Fruit fly (Drosophila melanogaster) whole organism, embryonic: ENCODE measurements around the gene scpr-B.

Experiments
- Adf1 ChIP-seq: fragments of 200-800 bp; sonication (Bioruptor generic); IDR thresholded peaks from 2 replicates; pipeline ENCODE4 v1.3.6; 2022; ENCODE audit warnings: missing biosample characterization, missing genetic modification characterization
- BEAF-32 ChIP-seq: fragments of 200-800 bp; sonication (Bioruptor generic); optimal IDR thresholded peaks from 3 replicates; lab custom pipeline; 2017; ENCODE audit warnings: missing biosample characterization, missing genetic modification characterization, mild to moderate bottlenecking, moderate library complexity, missing genetic modification reagents
- Bdp1 ChIP-seq: fragments of 200-800 bp; sonication (Bioruptor generic); optimal IDR thresholded peaks from 3 replicates; lab custom pipeline; 2016; ENCODE audit warnings: missing biosample characterization, missing genetic modification characterization
- C15 ChIP-seq: fragments of 200-800 bp; sonication (Bioruptor generic); IDR thresholded peaks from 3 replicates; pipeline ENCODE4 v1.3.6; 2022; ENCODE audit warnings: missing biosample characterization, missing genetic modification characterization
- CG10654 ChIP-seq: fragments of 200-800 bp; sonication (Bioruptor generic); optimal IDR thresholded peaks from 2 replicates; lab custom pipeline; 2016; ENCODE audit warnings: missing biosample characterization, missing genetic modification characterization
- CG11398 ChIP-seq: fragments of 200-800 bp; sonication (Bioruptor generic); optimal IDR thresholded peaks from 2 replicates; lab custom pipeline; 2016; ENCODE audit warnings: missing biosample characterization, missing genetic modification characterization
- CG11723 ChIP-seq: fragments of 200-800 bp; sonication (Bioruptor generic); optimal IDR thresholded peaks from 2 replicates; lab custom pipeline; 2017; ENCODE audit warnings: missing biosample characterization, mild to moderate bottlenecking, missing genetic modification characterization
- CG12299 ChIP-seq: fragments of 200-800 bp; sonication (Bioruptor generic); optimal IDR thresholded peaks from 2 replicates; lab custom pipeline; 2018; ENCODE audit warnings: missing biosample characterization, mild to moderate bottlenecking, missing genetic modification characterization
- CG12942 ChIP-seq: fragments of 200-800 bp; sonication (Bioruptor generic); optimal IDR thresholded peaks from 3 replicates; lab custom pipeline; 2016; ENCODE audit warnings: missing biosample characterization, missing genetic modification characterization
- CG14441 ChIP-seq: fragments of 200-800 bp; sonication (Bioruptor generic); IDR thresholded peaks from 2 replicates; pipeline ENCODE4 v1.3.6; 2022; ENCODE audit warnings: missing biosample characterization, missing genetic modification characterization
- CG17568 ChIP-seq: fragments of 200-800 bp; sonication (Bioruptor generic); optimal IDR thresholded peaks from 2 replicates; lab custom pipeline; 2018; ENCODE audit warnings: missing biosample characterization, mild to moderate bottlenecking, missing genetic modification characterization, moderate library complexity
- CG17912 ChIP-seq: fragments of 200-800 bp; sonication (Bioruptor generic); optimal IDR thresholded peaks from 2 replicates; lab custom pipeline; 2018; ENCODE audit warnings: missing biosample characterization, mild to moderate bottlenecking, missing genetic modification characterization
- CG2875 ChIP-seq: fragments of 200-800 bp; sonication (Bioruptor generic); optimal IDR thresholded peaks from 2 replicates; lab custom pipeline; 2017; ENCODE audit warnings: missing biosample characterization, mild to moderate bottlenecking, missing genetic modification characterization, missing genetic modification reagents
- CG3281 ChIP-seq: fragments of 200-800 bp; sonication (Bioruptor generic); optimal IDR thresholded peaks from 3 replicates; lab custom pipeline; 2017; ENCODE audit warnings: missing biosample characterization, mild to moderate bottlenecking, missing genetic modification characterization
- CG5180 ChIP-seq: fragments of 200-800 bp; sonication (Bioruptor generic); optimal IDR thresholded peaks from 3 replicates; lab custom pipeline; 2017; ENCODE audit warnings: missing biosample characterization, missing genetic modification characterization, mild to moderate bottlenecking, moderate library complexity, missing genetic modification reagents
- CG6175 ChIP-seq: fragments of 200-800 bp; sonication (Bioruptor generic); IDR thresholded peaks from 3 replicates; pipeline ENCODE4 v1.3.6; 2022; ENCODE audit warnings: missing biosample characterization, missing genetic modification characterization
- CG7556 ChIP-seq: fragments of 200-800 bp; sonication (Bioruptor generic); optimal IDR thresholded peaks from 2 replicates; lab custom pipeline; 2017; ENCODE audit warnings: missing biosample characterization, mild to moderate bottlenecking, missing genetic modification characterization
- CG7786 ChIP-seq: fragments of 200-800 bp; sonication (Bioruptor generic); optimal IDR thresholded peaks from 2 replicates; lab custom pipeline; 2016; ENCODE audit warnings: missing biosample characterization, missing genetic modification characterization
- Dbx ChIP-seq: fragments of 200-800 bp; sonication (Bioruptor generic); IDR thresholded peaks from 3 replicates; pipeline ENCODE4 v1.3.6; 2022; ENCODE audit warnings: missing biosample characterization, missing genetic modification characterization
- Dfd ChIP-seq, 2 experiments: fragments of >200 bp; optimal IDR thresholded peaks; 2 replicates each; lab custom pipeline; 2017; ENCODE audit warnings: missing biosample characterization in 2 of 2, missing genetic modification characterization in 2 of 2
- Drgx ChIP-seq: fragments of 200-800 bp; sonication (Bioruptor generic); IDR thresholded peaks from 2 replicates; pipeline ENCODE4 v1.3.6; 2022; ENCODE audit warnings: missing biosample characterization, missing genetic modification characterization
- E2f2 ChIP-seq: fragments of 200-800 bp; sonication (Bioruptor generic); IDR thresholded peaks from 2 replicates; pipeline ENCODE4 v1.3.6; 2022; ENCODE audit warnings: missing biosample characterization, missing genetic modification characterization
- Elba2 ChIP-seq: fragments of 200-800 bp; sonication (Bioruptor generic); optimal IDR thresholded peaks from 3 replicates; lab custom pipeline; 2016; ENCODE audit warnings: missing biosample characterization, missing genetic modification characterization
- H2.0 ChIP-seq: fragments of 200-800 bp; sonication (Bioruptor generic); IDR thresholded peaks from 2 replicates; pipeline ENCODE4 v1.3.6; 2022; ENCODE audit warnings: missing biosample characterization, missing genetic modification characterization
- Nf-YA ChIP-seq: fragments of 200-800 bp; sonication (Bioruptor generic); IDR thresholded peaks from 2 replicates; pipeline ENCODE4 v1.3.6; 2022; ENCODE audit warnings: missing biosample characterization, missing genetic modification characterization
- Sox100B ChIP-seq: fragments of 200-800 bp; sonication (Bioruptor generic); optimal IDR thresholded peaks from 3 replicates; lab custom pipeline; 2018; ENCODE audit warnings: missing biosample characterization, mild to moderate bottlenecking, missing genetic modification characterization
- ato ChIP-seq: fragments of 200-800 bp; sonication (Bioruptor generic); IDR thresholded peaks from 2 replicates; pipeline ENCODE4 v1.3.6; 2022; ENCODE audit warnings: missing biosample characterization, missing genetic modification characterization; ENCODE audit not compliant: partially characterized antibody
- cato ChIP-seq: fragments of 200-800 bp; sonication (Bioruptor generic); optimal IDR thresholded peaks from 2 replicates; lab custom pipeline; 2016; ENCODE audit warnings: missing biosample characterization, missing genetic modification characterization, borderline replicate concordance
- chinmo ChIP-seq: fragments of 200-800 bp; sonication (Bioruptor generic); IDR thresholded peaks from 4 replicates; pipeline ENCODE4 v1.3.6; 2022; ENCODE audit warnings: missing biosample characterization, missing genetic modification characterization; ENCODE audit not compliant: partially characterized antibody
- crp ChIP-seq, 2 experiments: fragments of 200-800 bp; sonication (Bioruptor generic); optimal IDR thresholded peaks; 2 replicates in 1 of 2; 3 replicates in 1 of 2; lab custom pipeline; 2017; ENCODE audit warnings: missing biosample characterization in 2 of 2, missing genetic modification characterization in 2 of 2, mild to moderate bottlenecking in 1 of 2, moderate library complexity in 1 of 2
- dpn ChIP-seq, 2 experiments: fragments of 200-800 bp; sonication (Bioruptor generic); optimal IDR thresholded peaks; 3 replicates each; lab custom pipeline; 2016; ENCODE audit warnings: missing biosample characterization in 2 of 2, missing genetic modification characterization in 2 of 2
- eve ChIP-seq, 2 experiments: fragments of >200 bp; optimal IDR thresholded peaks; 2 replicates each; lab custom pipeline; 2017; ENCODE audit warnings: missing biosample characterization in 2 of 2, missing genetic modification characterization in 2 of 2
- gsb ChIP-seq: fragments of 200-800 bp; sonication (Bioruptor generic); IDR thresholded peaks from 2 replicates; pipeline ENCODE4 v1.3.6; 2022; ENCODE audit warnings: missing biosample characterization, missing genetic modification characterization
- inv ChIP-seq: fragments of 200-800 bp; sonication (Bioruptor generic); IDR thresholded peaks from 2 replicates; pipeline ENCODE4 v1.3.6; 2022; ENCODE audit warnings: missing biosample characterization, missing genetic modification characterization; ENCODE audit not compliant: partially characterized antibody
- lola ChIP-seq, 3 experiments: fragments of >200 bp in 2 of 3; fragments of 200-800 bp in 1 of 3; sonication (Bioruptor generic) in 1 of 3; optimal IDR thresholded peaks; 2 replicates each; lab custom pipeline; 2017 to 2019; ENCODE audit warnings: missing biosample characterization in 3 of 3, missing genetic modification characterization in 3 of 3, mild to moderate bottlenecking in 1 of 3, moderate library complexity in 1 of 3
- p53 ChIP-seq: fragments of 200-800 bp; sonication (Bioruptor generic); optimal IDR thresholded peaks from 2 replicates; lab custom pipeline; 2016; ENCODE audit warnings: missing biosample characterization, missing genetic modification characterization
- pnt ChIP-seq: fragments of 200-800 bp; sonication (Bioruptor generic); optimal IDR thresholded peaks from 3 replicates; lab custom pipeline; 2016; ENCODE audit warnings: missing biosample characterization, missing genetic modification characterization
- psq ChIP-seq: fragments of 200-800 bp; sonication (Bioruptor generic); optimal IDR thresholded peaks from 2 replicates; lab custom pipeline; 2017; ENCODE audit warnings: missing biosample characterization, missing genetic modification characterization
- sim ChIP-seq: fragments of 200-800 bp; sonication (Bioruptor generic); IDR thresholded peaks from 2 replicates; pipeline ENCODE4 v1.3.6; 2022; ENCODE audit warnings: missing biosample characterization, missing genetic modification characterization
- sisA ChIP-seq: fragments of 200-800 bp; sonication (Bioruptor generic); IDR thresholded peaks from 2 replicates; pipeline ENCODE4 v1.3.6; 2022; ENCODE audit warnings: missing biosample characterization, missing genetic modification characterization
- slbo ChIP-seq: fragments of 200-800 bp; sonication (Bioruptor generic); IDR thresholded peaks from 2 replicates; pipeline ENCODE4 v1.3.6; 2022; ENCODE audit warnings: missing biosample characterization, missing genetic modification characterization
- slp2 ChIP-seq: fragments of 200-800 bp; sonication (Bioruptor generic); optimal IDR thresholded peaks from 2 replicates; lab custom pipeline; 2016; ENCODE audit warnings: missing biosample characterization, missing genetic modification characterization
- so ChIP-seq: fragments of 200-800 bp; sonication (Bioruptor generic); IDR thresholded peaks from 3 replicates; pipeline ENCODE4 v1.3.6; 2022; ENCODE audit warnings: missing biosample characterization, missing genetic modification characterization
- sqz ChIP-seq: fragments of 200-800 bp; sonication (Bioruptor generic); optimal IDR thresholded peaks from 3 replicates; lab custom pipeline; 2018; ENCODE audit warnings: missing biosample characterization, mild to moderate bottlenecking, missing genetic modification characterization
- stc ChIP-seq: fragments of 200-800 bp; sonication (Bioruptor generic); IDR thresholded peaks from 2 replicates; pipeline ENCODE4 v1.3.6; 2022; ENCODE audit warnings: missing biosample characterization, missing genetic modification characterization
- stwl ChIP-seq: fragments of 200-800 bp; sonication (Bioruptor generic); optimal IDR thresholded peaks from 3 replicates; lab custom pipeline; 2018; ENCODE audit warnings: missing biosample characterization, mild to moderate bottlenecking, missing genetic modification characterization, moderate library complexity
- sug ChIP-seq: fragments of 200-800 bp; optimal IDR thresholded peaks from 2 replicates; lab custom pipeline; 2019; ENCODE audit warnings: missing biosample characterization, mild to moderate bottlenecking, missing genetic modification characterization, moderate library complexity
- trh ChIP-seq: fragments of 200-800 bp; sonication (Bioruptor generic); optimal IDR thresholded peaks from 2 replicates; lab custom pipeline; 2016; ENCODE audit warnings: missing biosample characterization, missing genetic modification characterization
- ttk ChIP-seq: fragments of 200-800 bp; sonication (Bioruptor generic); IDR thresholded peaks from 2 replicates; pipeline ENCODE4 v2.1.2; 2022; ENCODE audit warnings: missing biosample characterization, missing genetic modification characterization
- vvl ChIP-seq: fragments of 200-800 bp; sonication (Bioruptor generic); IDR thresholded peaks from 2 replicates; pipeline ENCODE4 v1.3.6; 2022; ENCODE audit warnings: missing biosample characterization, missing genetic modification characterization
- zen2 ChIP-seq: fragments of 200-800 bp; sonication (Bioruptor generic); IDR thresholded peaks from 3 replicates; pipeline ENCODE4 v1.3.6; 2022; ENCODE audit warnings: missing biosample characterization, missing genetic modification characterization; ENCODE audit not compliant: partially characterized antibody

Gene scpr-B

DNA sequence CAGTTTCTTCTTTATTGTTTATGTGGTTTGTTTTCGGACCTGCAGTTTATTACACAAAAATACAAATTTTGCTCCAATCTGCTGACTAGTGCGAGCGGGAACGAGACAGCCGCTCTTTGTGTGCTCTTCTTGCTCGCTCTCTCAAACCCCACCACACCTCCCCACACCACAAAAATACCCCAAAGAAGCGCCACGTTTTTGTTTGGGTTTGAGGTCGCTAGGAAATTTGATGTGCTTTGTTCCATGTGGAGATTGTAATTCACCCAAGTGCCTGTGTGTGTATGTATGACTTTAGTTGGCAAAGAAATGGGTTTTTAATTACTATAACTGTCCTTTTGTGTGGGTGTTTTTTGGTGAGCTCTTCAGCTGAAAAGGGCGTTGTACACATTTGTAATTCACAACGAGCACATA is 42.7 kb downstream of the scpr-B start:
- TF ChIP-seq CG7556 (GFP tag; lab: Kevin White, UChicago) (no peak), slp2 (no peak), slbo (GFP tag; lab: Robert Waterston, UW) (peak; percentile 39), CG17568 (GFP tag; lab: Kevin White, UChicago) (no peak), CG14441 (no peak; the same call in 1 of the 2 replicates), dpn (GFP tag; optimal IDR thresholded peaks at IDR 0.05; lab: Kevin White, UChicago) (peak; percentile 19 to 27), CG12942 (GFP tag; lab: Kevin White, UChicago) (no peak), CG10654 (GFP tag; lab: Kevin White, UChicago) (no peak), so (GFP tag; lab: Robert Waterston, UW) (no peak), CG5180 (GFP tag; lab: Kevin White, UChicago) (peak; percentile 97), H2.0 (GFP tag; lab: Robert Waterston, UW) (no peak), CG2875 (no peak), gsb (GFP tag; lab: Robert Waterston, UW) (no peak), p53 (GFP tag; lab: Kevin White, UChicago) (no peak), psq (GFP tag; lab: Kevin White, UChicago) (no peak), CG11723 (GFP tag; lab: Kevin White, UChicago) (no peak), Elba2 (no peak), vvl (GFP tag; lab: Robert Waterston, UW) (peak; percentile 46; the same call in 1 of the 2 replicates), Nf-YA (GFP tag; lab: Robert Waterston, UW) (no peak), pnt (GFP tag; lab: Kevin White, UChicago) (no peak), lola (GFP tag; optimal IDR thresholded peaks at IDR 0.05; lab: Kevin White, UChicago) (no peak), CG3281 (GFP tag; lab: Kevin White, UChicago) (no peak), sisA (GFP tag; lab: Robert Waterston, UW) (no peak), Adf1 (GFP tag; lab: Robert Waterston, UW) (no peak; the same call in 1 of the 2 replicates), Dfd (GFP tag; optimal IDR thresholded peaks at IDR 0.05; lab: Kevin White, UChicago) (no peak), BEAF-32 (no peak), chinmo (GFP tag; lab: Robert Waterston, UW) (peak; percentile 87; the same call in 1 of the 4 replicates), zen2 (GFP tag; lab: Robert Waterston, UW) (no peak), sqz (GFP tag; lab: Kevin White, UChicago) (no peak), Sox100B (GFP tag; lab: Kevin White, UChicago) (no peak), CG7786 (GFP tag; lab: Kevin White, UChicago) (no peak), stwl (tag; lab: Kevin White, UChicago) (no peak), Dbx (GFP tag; lab: Robert Waterston, UW) (no peak), sug (tag; lab: Kevin White, UChicago) (peak; percentile 52), CG6175 (GFP tag; lab: Robert Waterston, UW) (0 out of 3 replicates have a peak, but pooled peaks have one; percentile 23), CG11398 (no peak), sim (GFP tag; lab: Robert Waterston, UW) (no peak), CG17912 (GFP tag; lab: Kevin White, UChicago) (no peak), Bdp1 (GFP tag; lab: Kevin White, UChicago) (no peak), stc (GFP tag; lab: Robert Waterston, UW) (no peak), inv (GFP tag; lab: Robert Waterston, UW) (no peak), C15 (GFP tag; lab: Robert Waterston, UW) (no peak), CG12299 (tag; lab: Kevin White, UChicago) (no peak), ttk (GFP tag; lab: Robert Waterston, UW) (peak; percentile 52), trh (GFP tag; lab: Kevin White, UChicago) (no peak), crp (GFP tag; optimal IDR thresholded peaks at IDR 0.05; lab: Kevin White, UChicago) (no peak), ato (GFP tag; lab: Robert Waterston, UW) (no peak), Drgx (peak; percentile 47; the same call in 1 of the 2 replicates), E2f2 (no peak; the same call in 1 of the 2 replicates), cato (no peak), eve (GFP tag; optimal IDR thresholded peaks at IDR 0.05; lab: Kevin White, UChicago) (no peak)
